Fruit fly (Drosophila melanogaster): ENCODE data around the gene CG3987.

- TF ChIP-seq GATAd (GFP tag; optimal IDR thresholded peaks at IDR 0.05): no peak
- no peak for TF ChIP-seq tai (GFP tag; optimal IDR thresholded peaks at IDR 0.05)
- TF ChIP-seq jim (GFP tag; optimal IDR thresholded peaks at IDR 0.05): no peak
- no peak for TF ChIP-seq Dfd (GFP tag; optimal IDR thresholded peaks at IDR 0.05)
- TF ChIP-seq psq (GFP tag; optimal IDR thresholded peaks at IDR 0.05): no peak
- no peak for TF ChIP-seq HLH106 (tag; optimal IDR thresholded peaks at IDR 0.05)
- TF ChIP-seq h (GFP tag; optimal IDR thresholded peaks at IDR 0.05): no peak
Observed at dm6 chr3R:15136015-15136414, 3.7 kb upstream of the CG3987 start.
